Worm (Caenorhabditis elegans) whole organism, young adult: ENCODE measurements around the gene sgca-1.

Experiments
- B0035.1 ChIP-seq: sonication (generic microtip); optimal IDR thresholded peaks from 2 replicates; lab custom pipeline; 2016; ENCODE audit warnings: missing genetic modification characterization, mild to moderate bottlenecking, missing compliant biosample characterization, missing genotype, missing genetic modification reagents
- B0261.1 ChIP-seq: sonication (generic microtip); optimal IDR thresholded peaks from 2 replicates; lab custom pipeline; 2016; ENCODE audit warnings: mild to moderate bottlenecking, missing genetic modification characterization, moderate library complexity, missing compliant biosample characterization
- B0336.3 ChIP-seq: fragments of 200-800 bp; sonication (Bioruptor generic); IDR thresholded peaks from 2 replicates; pipeline ENCODE4 v1.3.6; 2022; ENCODE audit warnings: missing genetic modification characterization, missing compliant biosample characterization
- F23B12.7 ChIP-seq: sonication (generic microtip); optimal IDR thresholded peaks from 2 replicates; lab custom pipeline; 2017; ENCODE audit warnings: missing genetic modification characterization, mild to moderate bottlenecking, missing compliant biosample characterization, antibody characterized with exemption, moderate library complexity; ENCODE audit not compliant: insufficient read depth
- F33H1.4 ChIP-seq: fragments of 200-800 bp; sonication (Bioruptor generic); IDR thresholded peaks from 2 replicates; pipeline ENCODE4 v1.3.6; 2022; ENCODE audit warnings: missing genetic modification reagents, missing genetic modification characterization, missing compliant biosample characterization
- F39B2.1 ChIP-seq: fragments of 200-800 bp; sonication (Bioruptor generic); IDR thresholded peaks from 2 replicates; pipeline ENCODE4 v1.3.6; 2022; ENCODE audit warnings: missing genetic modification reagents, missing genetic modification characterization, missing compliant biosample characterization
- F52B5.7 ChIP-seq: sonication (generic microtip); optimal IDR thresholded peaks from 2 replicates; lab custom pipeline; 2016; ENCODE audit warnings: mild to moderate bottlenecking, missing genetic modification characterization, missing compliant biosample characterization
- F57A8.1 ChIP-seq: fragments of 200-800 bp; sonication (Bioruptor generic); optimal IDR thresholded peaks from 2 replicates; lab custom pipeline; 2018; ENCODE audit warnings: mild to moderate bottlenecking, missing genetic modification characterization, moderate library complexity, missing compliant biosample characterization
- T26A5.8 ChIP-seq: sonication (generic microtip); optimal IDR thresholded peaks from 2 replicates; lab custom pipeline; 2016; ENCODE audit warnings: missing genetic modification characterization, missing compliant biosample characterization
- Y53G8AR.9 ChIP-seq: fragments of 200-800 bp; sonication (Bioruptor generic); conservative IDR thresholded peaks from 2 replicates; pipeline ENCODE4 v1.3.6; 2022; ENCODE audit warnings: missing genetic modification reagents, missing genetic modification characterization, missing compliant biosample characterization
- Y79H2A.3 ChIP-seq: fragments of 200-800 bp; sonication (Bioruptor generic); conservative IDR thresholded peaks from 2 replicates; pipeline ENCODE4 v1.3.6; 2022; ENCODE audit warnings: missing genetic modification reagents, missing genetic modification characterization, missing compliant biosample characterization
- ZK185.1 ChIP-seq: sonication (generic microtip); optimal IDR thresholded peaks from 2 replicates; lab custom pipeline; 2016; ENCODE audit warnings: mild to moderate bottlenecking, missing genetic modification characterization, missing compliant biosample characterization; ENCODE audit not compliant: poor library complexity, severe bottlenecking
- aptf-3 ChIP-seq: fragments of 200-800 bp; sonication (Bioruptor generic); IDR thresholded peaks from 2 replicates; pipeline ENCODE4 v1.3.6; 2022; ENCODE audit warnings: missing genetic modification characterization, missing compliant biosample characterization
- atf-7 ChIP-seq: sonication (generic microtip); optimal IDR thresholded peaks from 2 replicates; lab custom pipeline; 2017; ENCODE audit warnings: mild to moderate bottlenecking, missing genetic modification characterization, missing compliant biosample characterization
- attf-5 ChIP-seq: fragments of 200-800 bp; sonication (Bioruptor generic); optimal IDR thresholded peaks from 2 replicates; lab custom pipeline; 2018; ENCODE audit warnings: mild to moderate bottlenecking, missing genetic modification characterization, missing compliant biosample characterization
- cebp-1 ChIP-seq, 2 experiments: fragments of 200-800 bp in 1 of 2; sonication (Bioruptor generic) in 1 of 2; sonication (generic microtip) in 1 of 2; IDR thresholded peaks in 1 of 2; optimal IDR thresholded peaks in 1 of 2; 2 replicates each; pipeline versions ENCODE4 v1.3.6 to Lab custom; 2017 to 2022; ENCODE audit warnings: missing compliant biosample characterization in 2 of 2, missing genetic modification characterization in 2 of 2, mild to moderate bottlenecking in 1 of 2, missing genetic modification reagents in 1 of 2, moderate library complexity in 1 of 2
- dox-1 ChIP-seq: fragments of 200-800 bp; sonication (Bioruptor generic); IDR thresholded peaks from 2 replicates; pipeline ENCODE4 v1.3.6; 2022; ENCODE audit warnings: missing genetic modification reagents, missing genetic modification characterization, missing compliant biosample characterization
- egrh-3 ChIP-seq: fragments of 200-800 bp; sonication (Bioruptor generic); IDR thresholded peaks from 2 replicates; pipeline ENCODE4 v1.3.6; 2022; ENCODE audit warnings: missing genetic modification reagents, missing genetic modification characterization, missing compliant biosample characterization
- ets-4 ChIP-seq: fragments of 200-800 bp; sonication (Bioruptor generic); optimal IDR thresholded peaks from 2 replicates; lab custom pipeline; 2018; ENCODE audit warnings: mild to moderate bottlenecking, missing genetic modification characterization, missing compliant biosample characterization
- hmg-1.2 ChIP-seq: fragments of 200-800 bp; sonication (Bioruptor generic); IDR thresholded peaks from 2 replicates; pipeline ENCODE4 v1.3.6; 2022; ENCODE audit warnings: missing genetic modification reagents, missing genetic modification characterization, missing compliant biosample characterization
- hrde-1 ChIP-seq: sonication (generic microtip); optimal IDR thresholded peaks from 2 replicates; lab custom pipeline; 2016; ENCODE audit warnings: missing genetic modification characterization, mild to moderate bottlenecking, missing compliant biosample characterization, moderate library complexity, missing genotype, missing genetic modification reagents, borderline replicate concordance
- let-607 ChIP-seq, 2 experiments: fragments of 200-800 bp in 1 of 2; sonication (Bioruptor generic) in 1 of 2; sonication (generic microtip) in 1 of 2; optimal IDR thresholded peaks; 2 replicates each; lab custom pipeline; 2016 to 2018; ENCODE audit warnings: mild to moderate bottlenecking in 2 of 2, missing compliant biosample characterization in 2 of 2, missing genetic modification characterization in 2 of 2, moderate library complexity in 2 of 2, missing genotype in 1 of 2
- lin-40 ChIP-seq: sonication (generic microtip); optimal IDR thresholded peaks from 2 replicates; lab custom pipeline; 2016; ENCODE audit warnings: missing genetic modification characterization, mild to moderate bottlenecking, missing compliant biosample characterization, missing genotype, missing genetic modification reagents
- lin-54 ChIP-seq: fragments of 200-800 bp; sonication (Bioruptor generic); optimal IDR thresholded peaks from 2 replicates; lab custom pipeline; 2018; ENCODE audit warnings: mild to moderate bottlenecking, missing genetic modification characterization, missing compliant biosample characterization
- lir-1 ChIP-seq: fragments of 200-800 bp; sonication (Bioruptor generic); conservative IDR thresholded peaks from 2 replicates; pipeline ENCODE4 v1.3.6; 2022; ENCODE audit warnings: missing genetic modification reagents, missing genetic modification characterization, missing compliant biosample characterization
- madf-3 ChIP-seq: fragments of 200-800 bp; sonication (Bioruptor generic); IDR thresholded peaks from 2 replicates; pipeline ENCODE4 v1.3.6; 2022; ENCODE audit warnings: missing genetic modification reagents, missing genetic modification characterization, missing compliant biosample characterization
- madf-6 ChIP-seq: fragments of 200-800 bp; sonication (Bioruptor generic); IDR thresholded peaks from 2 replicates; pipeline ENCODE4 v1.3.6; 2022; ENCODE audit warnings: missing genetic modification reagents, missing genetic modification characterization, missing compliant biosample characterization
- madf-8 ChIP-seq: fragments of 200-800 bp; sonication (Bioruptor generic); conservative IDR thresholded peaks from 2 replicates; pipeline ENCODE4 v1.3.6; 2022; ENCODE audit warnings: missing genetic modification reagents, missing genetic modification characterization, missing compliant biosample characterization
- mcd-1 ChIP-seq: fragments of 200-800 bp; sonication (Bioruptor generic); IDR thresholded peaks from 2 replicates; pipeline ENCODE4 v1.3.6; 2022; ENCODE audit warnings: missing genetic modification reagents, missing genetic modification characterization, missing compliant biosample characterization
- nhr-27 ChIP-seq: fragments of 200-800 bp; sonication (Bioruptor generic); optimal IDR thresholded peaks from 2 replicates; lab custom pipeline; 2018; ENCODE audit warnings: mild to moderate bottlenecking, missing genetic modification characterization, moderate library complexity, missing compliant biosample characterization
- nhr-80 ChIP-seq: sonication (generic microtip); optimal IDR thresholded peaks from 2 replicates; lab custom pipeline; 2016; ENCODE audit warnings: missing genetic modification characterization, missing compliant biosample characterization
- tbp1 ChIP-seq: fragments of 200-800 bp; sonication (Bioruptor generic); optimal IDR thresholded peaks from 2 replicates; lab custom pipeline; 2018; ENCODE audit warnings: mild to moderate bottlenecking, missing genetic modification characterization, missing compliant biosample characterization
- tlf-1 ChIP-seq: fragments of 200-800 bp; sonication (Bioruptor generic); optimal IDR thresholded peaks from 2 replicates; lab custom pipeline; 2018; ENCODE audit warnings: mild to moderate bottlenecking, missing genetic modification characterization, missing compliant biosample characterization
- unc-62 ChIP-seq: fragments of 150-350 bp; optimal IDR thresholded peaks from 2 replicates; lab custom pipeline; 2014; ENCODE audit warnings: missing biosample characterization, missing genetic modification reagents, missing genetic modification characterization
- ztf-18 ChIP-seq: sonication (generic microtip); optimal IDR thresholded peaks from 2 replicates; lab custom pipeline; 2016; ENCODE audit warnings: missing genotype, mild to moderate bottlenecking, missing genetic modification characterization, missing compliant biosample characterization
- ztf-22 ChIP-seq: fragments of 200-800 bp; sonication (Bioruptor generic); optimal IDR thresholded peaks from 2 replicates; lab custom pipeline; 2018; ENCODE audit warnings: mild to moderate bottlenecking, missing genetic modification characterization, moderate library complexity, missing compliant biosample characterization
- ztf-26 ChIP-seq: sonication (generic microtip); optimal IDR thresholded peaks from 2 replicates; lab custom pipeline; 2017; ENCODE audit warnings: missing genetic modification characterization, missing compliant biosample characterization

Gene sgca-1

DNA sequence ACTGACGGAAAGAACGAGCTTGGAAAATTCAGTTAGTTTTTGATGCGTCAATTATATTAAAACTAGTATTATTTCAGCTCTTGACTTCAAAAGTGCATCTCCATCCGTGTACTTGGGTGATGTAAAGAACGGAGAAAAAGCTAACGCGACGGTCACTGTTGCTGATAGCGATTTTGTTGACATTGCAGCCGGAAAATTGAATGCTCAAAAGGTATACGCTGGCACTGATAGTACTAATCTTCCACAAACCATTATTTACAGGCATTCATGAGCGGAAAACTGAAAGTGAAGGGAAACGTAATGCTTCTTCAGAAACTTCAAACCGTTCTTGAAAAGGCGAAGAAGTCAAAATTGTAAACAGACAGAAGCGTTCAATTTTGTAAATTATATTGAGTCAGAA is 30.3 kb upstream of the sgca-1 start:
- TF ChIP-seq F33H1.4 (GFP tag; lab: Robert Waterston, UW) (no peak), nhr-80 (tag; lab: Kevin White, UChicago) (peak; percentile 52)

- TF ChIP-seq madf-6 (GFP tag; lab: Robert Waterston, UW) = no peak
- no peak for TF ChIP-seq T26A5.8 (tag; lab: Kevin White, UChicago)
- no peak for TF ChIP-seq tlf-1 (GFP tag; lab: Kevin White, UChicago)
- no peak for TF ChIP-seq ztf-18
- TF ChIP-seq unc-62 = no peak
- TF ChIP-seq B0035.1 = no peak
- TF ChIP-seq nhr-27 (tag; lab: Kevin White, UChicago) = no peak
- no peak for TF ChIP-seq lin-54 (GFP tag; lab: Kevin White, UChicago)
- TF ChIP-seq F39B2.1 (GFP tag; lab: Robert Waterston, UW) = no peak
- no peak for TF ChIP-seq Y53G8AR.9 (GFP tag; lab: Robert Waterston, UW)
- no peak for TF ChIP-seq F52B5.7 (tag; lab: Kevin White, UChicago)
- TF ChIP-seq, all 124 proteins: peak for 0
Measured at ce11 chrX:6819135-6819534, 29.8 kb upstream of the sgca-1 start.

- TF ChIP-seq unc-62 (peak; percentile 6), dox-1 (GFP tag; lab: Robert Waterston, UW) (no peak), tbp1 (GFP tag; lab: Kevin White, UChicago) (peak; percentile 23), cebp-1 (GFP tag; IDR thresholded peaks at IDR 0.05; lab: Robert Waterston, UW) (no peak), cebp-1 (tag; optimal IDR thresholded peaks at IDR 0.05; lab: Kevin White, UChicago) (peak; percentile 27), nhr-80 (tag; lab: Kevin White, UChicago) (peak; percentile 85), F57A8.1 (GFP tag; lab: Kevin White, UChicago) (no peak)
Measured at ce11 chrX:6818036-6818488, 28.7 kb upstream of the sgca-1 start, which contains the start of gene dhs-28. Gene dhs-28, plus strand, starts transcription at chrX:6818438.

DNA sequence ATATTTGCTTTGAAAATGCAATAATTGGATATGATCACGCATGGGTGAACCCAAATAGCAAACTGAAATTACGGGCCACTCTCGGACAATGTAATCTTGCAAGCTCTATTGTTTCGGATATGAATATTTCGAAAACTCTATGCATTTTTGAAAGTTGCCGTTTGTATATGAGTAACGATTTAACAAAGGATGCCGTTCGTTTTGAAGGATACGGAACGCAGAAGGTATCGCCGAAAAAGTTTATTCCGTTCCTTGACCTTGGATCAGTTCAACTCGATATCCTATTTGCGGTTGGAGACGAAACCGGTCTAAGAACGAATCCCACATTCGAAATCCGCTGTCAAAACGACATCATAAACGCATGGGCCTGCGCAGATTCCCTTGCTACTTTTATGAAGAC is 23.7 kb upstream of the sgca-1 start:
- TF ChIP-seq madf-8 (no peak), hrde-1 (tag; lab: Kevin White, UChicago) (no peak)

DNA sequence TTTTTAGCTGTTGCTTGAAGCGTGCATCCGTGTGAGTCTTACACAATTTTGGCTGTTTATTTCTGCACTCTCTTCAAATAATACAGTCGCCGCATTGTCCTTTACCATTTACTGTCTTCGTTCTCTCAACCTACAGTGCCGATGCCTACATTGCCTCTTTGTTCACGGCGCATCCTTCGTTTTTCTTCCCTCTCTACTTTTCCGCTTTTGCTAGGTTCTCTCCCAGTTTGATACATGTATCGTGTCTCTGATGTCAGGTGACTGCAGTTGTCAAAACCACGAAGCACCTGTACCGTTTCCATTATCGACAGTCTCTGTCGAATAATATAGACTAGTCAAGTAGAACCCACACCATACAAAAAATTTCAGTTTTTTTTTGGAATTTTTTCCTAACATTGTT is 19.3 kb upstream of the sgca-1 start:
- TF ChIP-seq attf-5 (GFP tag; lab: Kevin White, UChicago) = peak; percentile 49
- peak; percentile 31; the same call in 1 of the 2 replicates for TF ChIP-seq hmg-1.2
- no peak for TF ChIP-seq B0261.1 (tag; lab: Kevin White, UChicago)
- no peak for TF ChIP-seq cebp-1 (GFP tag; IDR thresholded peaks at IDR 0.05; lab: Robert Waterston, UW)
- peak; percentile 54 for TF ChIP-seq cebp-1 (tag; optimal IDR thresholded peaks at IDR 0.05; lab: Kevin White, UChicago)
- TF ChIP-seq ztf-22 (GFP tag; lab: Kevin White, UChicago) = no peak
- TF ChIP-seq egrh-3 (GFP tag; lab: Robert Waterston, UW) = no peak
- no peak for TF ChIP-seq Y79H2A.3 (GFP tag; lab: Robert Waterston, UW)
- peak; percentile 37 for TF ChIP-seq F23B12.7 (tag; lab: Kevin White, UChicago)
- TF ChIP-seq mcd-1 (GFP tag; lab: Robert Waterston, UW) = peak; percentile 32; the same call in 1 of the 2 replicates
- peak; percentile 62 for TF ChIP-seq lin-40
- peak; percentile 15 for TF ChIP-seq ZK185.1
- TF ChIP-seq let-607 (tag; optimal IDR thresholded peaks at IDR 0.05; lab: Kevin White, UChicago) = peak; percentile 66
- TF ChIP-seq madf-3 (GFP tag; lab: Robert Waterston, UW) = 0 out of 2 replicates have a peak, but pooled peaks have one; percentile 41
- TF ChIP-seq atf-7 (tag; lab: Kevin White, UChicago) = peak; percentile 11
- TF ChIP-seq B0336.3 = peak; percentile 42; the same call in 1 of the 2 replicates
- no peak for TF ChIP-seq aptf-3 (GFP tag; lab: Robert Waterston, UW)
- TF ChIP-seq dox-1 (GFP tag; lab: Robert Waterston, UW) = peak; percentile 55
- peak; percentile 89 for TF ChIP-seq nhr-80 (tag; lab: Kevin White, UChicago)
- peak; percentile 7 for TF ChIP-seq ets-4 (GFP tag; lab: Kevin White, UChicago)
- peak; percentile 27 for TF ChIP-seq ztf-26 (tag; lab: Kevin White, UChicago)
- peak; percentile 29; the same call in 1 of the 2 replicates for TF ChIP-seq lir-1
